Fruit fly (Drosophila melanogaster): ENCODE data around the gene Rab11.
A peak's percentile ranks its signal among the peaks of the same experiment; 100 is the strongest.

The Rab11 gene

dm6 chr3R:21127352-21127985 lies 16.3 kb downstream of the Rab11 start, which contains the start of the genes slmb and CG5793 (continued):
- TF ChIP-seq CG6813 (GFP tag; optimal IDR thresholded peaks at IDR 0.05) (no peak), CG18764 (GFP tag; optimal IDR thresholded peaks at IDR 0.05) (peak; percentile 56), CG6765 (GFP tag; optimal IDR thresholded peaks at IDR 0.05) (no peak), CG10959 (GFP tag; IDR thresholded peaks at IDR 0.05) (no peak), CG13775 (GFP tag; optimal IDR thresholded peaks at IDR 0.05) (peak; percentile 18), mirr (GFP tag; optimal IDR thresholded peaks at IDR 0.05) (no peak), Spps (tag; optimal IDR thresholded peaks at IDR 0.05) (no peak), abd-A (tag; optimal IDR thresholded peaks at IDR 0.05) (no peak), CG8765 (GFP tag; IDR thresholded peaks at IDR 0.05) (no peak), NC2β (GFP tag; optimal IDR thresholded peaks at IDR 0.05) (peak; percentile 29), pita (GFP tag; optimal IDR thresholded peaks at IDR 0.05) (no peak), ken (GFP tag; IDR thresholded peaks at IDR 0.05) (peak; percentile 62; the same call in 1 of the 3 replicates), Six4 (GFP tag; optimal IDR thresholded peaks at IDR 0.05) (peak; percentile 11), Opbp (GFP tag; IDR thresholded peaks at IDR 0.05; ENCODE audit: partially characterized antibody) (peak; percentile 53; the same call in 1 of the 3 replicates), CG7963 (GFP tag; IDR thresholded peaks at IDR 0.05; ENCODE audit: partially characterized antibody) (peak; percentile 41; the same call in 1 of the 3 replicates), BtbVII (GFP tag; optimal IDR thresholded peaks at IDR 0.05) (no peak), CG10267 (tag; optimal IDR thresholded peaks at IDR 0.05) (peak; percentile 94), dati (GFP tag; IDR thresholded peaks at IDR 0.05) (no peak), corto (GFP tag; optimal IDR thresholded peaks at IDR 0.05) (no peak), CG15011 (GFP tag; optimal IDR thresholded peaks at IDR 0.05) (no peak), B-H1 (GFP tag; IDR thresholded peaks at IDR 0.05) (no peak), tgo (GFP tag; IDR thresholded peaks at IDR 0.05) (no peak; the same call in 2 of the 3 replicates), CG8478 (optimal IDR thresholded peaks at IDR 0.05) (no peak), eve (GFP tag; optimal IDR thresholded peaks at IDR 0.05) (no peak), CG5180 (GFP tag; optimal IDR thresholded peaks at IDR 0.05) (no peak), gsb (GFP tag; IDR thresholded peaks at IDR 0.05) (no peak), Doc3 (GFP tag; IDR thresholded peaks at IDR 0.05; ENCODE audit: partially characterized antibody) (peak; percentile 58), pho (GFP tag; optimal IDR thresholded peaks at IDR 0.05) (peak; percentile 72), hbn (GFP tag; IDR thresholded peaks at IDR 0.05; ENCODE audit: partially characterized antibody) (0 out of 2 replicates have a peak, but pooled peaks have one; percentile 46), Sox100B (GFP tag; optimal IDR thresholded peaks at IDR 0.05) (no peak), CG1792 (GFP tag; optimal IDR thresholded peaks at IDR 0.05) (peak; percentile 60), Meics (GFP tag; optimal IDR thresholded peaks at IDR 0.05) (peak; percentile 20), CG7357 (GFP tag; IDR thresholded peaks at IDR 0.05) (no peak), CG9797 (GFP tag; optimal IDR thresholded peaks at IDR 0.05) (peak; percentile 92), nau (GFP tag; optimal IDR thresholded peaks at IDR 0.05) (no peak), yki (optimal IDR thresholded peaks at IDR 0.05) (no peak), CG3847 (GFP tag; IDR thresholded peaks at IDR 0.05) (peak; percentile 74), CG3726 (GFP tag; IDR thresholded peaks at IDR 0.05) (no peak), zfh2 (GFP tag; optimal IDR thresholded peaks at IDR 0.05) (peak; percentile 74), Dip2 (GFP tag; IDR thresholded peaks at IDR 0.05) (no peak), CG43689 (GFP tag; IDR thresholded peaks at IDR 0.05) (no peak), CG11723 (GFP tag; optimal IDR thresholded peaks at IDR 0.05) (peak; percentile 17), CG30403 (GFP tag; optimal IDR thresholded peaks at IDR 0.05) (peak; percentile 62), CG12299 (tag; optimal IDR thresholded peaks at IDR 0.05) (no peak), PHDP (tag; optimal IDR thresholded peaks at IDR 0.05) (peak; percentile 31), CG12219 (GFP tag; optimal IDR thresholded peaks at IDR 0.05) (no peak), CG4854 (GFP tag; optimal IDR thresholded peaks at IDR 0.05) (no peak), dan (GFP tag; IDR thresholded peaks at IDR 0.05) (no peak), CG4282 (GFP tag; optimal IDR thresholded peaks at IDR 0.05) (peak; percentile 31), Ets65A (GFP tag) (peak; percentile 93), Hand (GFP tag; optimal IDR thresholded peaks at IDR 0.05) (peak; percentile 15)

All from whole organism, embryonic.